Fruit fly (Drosophila melanogaster) whole organism, embryonic: ENCODE results near the gene CG9586.
A peak's percentile ranks its signal among the peaks of the same experiment; 100 is the strongest.

ENCODE experiments used
- ATbp ChIP-seq: fragments of 200-800 bp; sonication (Bioruptor generic); optimal IDR thresholded peaks from 2 replicates; lab custom pipeline; 2017; ENCODE audit warnings: missing biosample characterization, mild to moderate bottlenecking, missing genetic modification characterization, missing genetic modification reagents
- Atf6 ChIP-seq: fragments of 200-800 bp; sonication (Bioruptor generic); IDR thresholded peaks from 2 replicates; pipeline ENCODE4 v1.3.6; 2022; ENCODE audit warnings: missing biosample characterization, missing genetic modification characterization
- BtbVII ChIP-seq: fragments of 200-800 bp; sonication (Bioruptor generic); optimal IDR thresholded peaks from 3 replicates; lab custom pipeline; 2017; ENCODE audit warnings: missing biosample characterization, mild to moderate bottlenecking, missing genetic modification characterization
- CG10959 ChIP-seq: fragments of 200-800 bp; sonication (Bioruptor generic); IDR thresholded peaks from 2 replicates; pipeline ENCODE4 v1.3.6; 2022; ENCODE audit warnings: missing biosample characterization, missing genetic modification characterization
- CG11695 ChIP-seq: fragments of 200-800 bp; sonication (Bioruptor generic); IDR thresholded peaks from 3 replicates; pipeline ENCODE4 v1.3.6; 2022; ENCODE audit warnings: missing biosample characterization, missing genetic modification characterization
- CG11723 ChIP-seq: fragments of 200-800 bp; sonication (Bioruptor generic); optimal IDR thresholded peaks from 2 replicates; lab custom pipeline; 2017; ENCODE audit warnings: missing biosample characterization, mild to moderate bottlenecking, missing genetic modification characterization
- CG12659 ChIP-seq: fragments of 200-800 bp; sonication (Bioruptor generic); optimal IDR thresholded peaks from 3 replicates; lab custom pipeline; 2017; ENCODE audit warnings: mild to moderate bottlenecking, missing biosample characterization, missing genetic modification reagents, missing genetic modification characterization
- CG13287 ChIP-seq: fragments of 200-800 bp; sonication (Bioruptor generic); IDR thresholded peaks from 2 replicates; pipeline ENCODE4 v1.3.6; 2022; ENCODE audit warnings: missing biosample characterization, missing genetic modification characterization; ENCODE audit not compliant: partially characterized antibody
- CG17328 ChIP-seq: fragments of 200-800 bp; sonication (Bioruptor generic); IDR thresholded peaks from 2 replicates; pipeline ENCODE4 v1.3.6; 2022; ENCODE audit warnings: missing biosample characterization, missing genetic modification characterization
- CG17361 ChIP-seq: fragments of 200-800 bp; sonication (Bioruptor generic); IDR thresholded peaks from 3 replicates; pipeline ENCODE4 v1.3.6; 2022; ENCODE audit warnings: missing biosample characterization, missing genetic modification characterization
- CG17385 ChIP-seq: fragments of 200-800 bp; sonication (Bioruptor generic); optimal IDR thresholded peaks from 3 replicates; lab custom pipeline; 2018; ENCODE audit warnings: missing biosample characterization, mild to moderate bottlenecking, missing genetic modification characterization
- CG18764 ChIP-seq: fragments of 200-800 bp; sonication (Bioruptor generic); optimal IDR thresholded peaks from 3 replicates; lab custom pipeline; 2016; ENCODE audit warnings: missing biosample characterization, missing genetic modification characterization
- CG2678 ChIP-seq: fragments of 200-800 bp; sonication (Bioruptor generic); optimal IDR thresholded peaks from 3 replicates; lab custom pipeline; 2019; ENCODE audit warnings: missing biosample characterization, mild to moderate bottlenecking, missing genetic modification characterization, moderate library complexity
- CG30020 ChIP-seq: fragments of 200-800 bp; optimal IDR thresholded peaks from 2 replicates; lab custom pipeline; 2019; ENCODE audit warnings: missing biosample characterization, mild to moderate bottlenecking, missing genetic modification characterization, moderate library complexity
- CG30403 ChIP-seq: fragments of 200-800 bp; sonication (Bioruptor generic); optimal IDR thresholded peaks from 3 replicates; lab custom pipeline; 2016; ENCODE audit warnings: missing biosample characterization, missing genetic modification characterization
- CG3838 ChIP-seq: fragments of 200-800 bp; sonication (Bioruptor generic); optimal IDR thresholded peaks from 3 replicates; lab custom pipeline; 2016; ENCODE audit warnings: missing biosample characterization, missing genetic modification characterization
- CG42726 ChIP-seq: fragments of 200-800 bp; sonication (Bioruptor generic); IDR thresholded peaks from 2 replicates; pipeline ENCODE4 v1.3.6; 2022; ENCODE audit warnings: missing biosample characterization, missing genetic modification characterization; ENCODE audit not compliant: partially characterized antibody
- CG6765 ChIP-seq: fragments of 200-800 bp; sonication (Bioruptor generic); optimal IDR thresholded peaks from 3 replicates; lab custom pipeline; 2017; ENCODE audit warnings: missing biosample characterization, mild to moderate bottlenecking, missing genetic modification characterization
- CG9727 ChIP-seq: fragments of 200-800 bp; sonication (Bioruptor generic); optimal IDR thresholded peaks from 3 replicates; lab custom pipeline; 2017; ENCODE audit warnings: missing biosample characterization, mild to moderate bottlenecking, missing genetic modification characterization
- CG9932 ChIP-seq: fragments of 200-800 bp; sonication (Bioruptor generic); IDR thresholded peaks from 2 replicates; pipeline ENCODE4 v1.3.6; 2022; ENCODE audit warnings: missing biosample characterization, missing genetic modification characterization
- Ets65A ChIP-seq: fragments of 200-800 bp; sonication (Bioruptor generic); peaks from one replicate; lab custom pipeline; 2016; ENCODE audit warnings: missing biosample characterization, missing genetic modification characterization
- Hand ChIP-seq: fragments of 200-800 bp; sonication (Bioruptor generic); optimal IDR thresholded peaks from 2 replicates; lab custom pipeline; 2017; ENCODE audit warnings: mild to moderate bottlenecking, missing biosample characterization, missing genetic modification reagents, missing genetic modification characterization
- HmgZ ChIP-seq: fragments of 200-800 bp; sonication (Bioruptor generic); optimal IDR thresholded peaks from 2 replicates; lab custom pipeline; 2018; ENCODE audit warnings: missing biosample characterization, mild to moderate bottlenecking, missing genetic modification characterization
- Med ChIP-seq: fragments of 200-800 bp; sonication (Bioruptor generic); peaks from one replicate; lab custom pipeline; 2016; ENCODE audit warnings: missing biosample characterization, missing genetic modification characterization, mild to moderate bottlenecking, inconsistent platforms, moderate library complexity
- NC2β ChIP-seq: fragments of 200-800 bp; sonication (Bioruptor generic); optimal IDR thresholded peaks from 2 replicates; lab custom pipeline; 2016; ENCODE audit warnings: missing biosample characterization, missing genetic modification characterization
- NFAT ChIP-seq: fragments of 200-800 bp; sonication (Bioruptor generic); IDR thresholded peaks from 2 replicates; pipeline ENCODE4 v1.3.6; 2022; ENCODE audit warnings: missing biosample characterization, missing genetic modification characterization
- Oli ChIP-seq: fragments of 200-800 bp; sonication (Bioruptor generic); optimal IDR thresholded peaks from 2 replicates; lab custom pipeline; 2018; ENCODE audit warnings: missing biosample characterization, mild to moderate bottlenecking, missing genetic modification characterization, moderate library complexity
- Vsx1 ChIP-seq: fragments of 200-800 bp; sonication (Bioruptor generic); optimal IDR thresholded peaks from 2 replicates; lab custom pipeline; 2017; ENCODE audit warnings: missing biosample characterization, mild to moderate bottlenecking, missing genetic modification characterization, missing genetic modification reagents
- Xrp1 ChIP-seq: fragments of 200-800 bp; sonication (Bioruptor generic); IDR thresholded peaks from 2 replicates; pipeline ENCODE4 v1.3.6; 2022; ENCODE audit warnings: missing biosample characterization, missing genetic modification characterization
- ara ChIP-seq: fragments of 200-800 bp; sonication (Bioruptor generic); IDR thresholded peaks from 2 replicates; pipeline ENCODE4 v1.3.6; 2022; ENCODE audit warnings: missing biosample characterization, missing genetic modification characterization
- bigmax ChIP-seq: fragments of 200-800 bp; sonication (Bioruptor generic); optimal IDR thresholded peaks from 2 replicates; lab custom pipeline; 2018; ENCODE audit warnings: missing biosample characterization, mild to moderate bottlenecking, missing genetic modification characterization
- btn ChIP-seq: fragments of 200-800 bp; sonication (Bioruptor generic); optimal IDR thresholded peaks from 2 replicates; lab custom pipeline; 2016; ENCODE audit warnings: missing biosample characterization, missing genetic modification characterization
- corto ChIP-seq: fragments of 200-800 bp; sonication (Bioruptor generic); optimal IDR thresholded peaks from 2 replicates; lab custom pipeline; 2016; ENCODE audit warnings: missing biosample characterization, mild to moderate bottlenecking, missing genetic modification characterization, moderate library complexity
- dysf ChIP-seq: fragments of 200-800 bp; sonication (Bioruptor generic); IDR thresholded peaks from 3 replicates; pipeline ENCODE4 v1.3.6; 2022; ENCODE audit warnings: missing biosample characterization, missing genetic modification characterization
- en ChIP-seq: fragments of 200-800 bp; sonication (Bioruptor generic); optimal IDR thresholded peaks from 2 replicates; lab custom pipeline; 2016; ENCODE audit warnings: missing biosample characterization, missing genetic modification characterization
- fd64A ChIP-seq: fragments of 200-800 bp; sonication (Bioruptor generic); optimal IDR thresholded peaks from 3 replicates; lab custom pipeline; 2018; ENCODE audit warnings: missing biosample characterization, mild to moderate bottlenecking, missing genetic modification characterization
- gfzf ChIP-seq: fragments of 200-800 bp; sonication (Bioruptor generic); optimal IDR thresholded peaks from 2 replicates; lab custom pipeline; 2016; ENCODE audit warnings: missing biosample characterization, mild to moderate bottlenecking, missing genetic modification characterization, moderate library complexity
- hkb ChIP-seq, 2 experiments: fragments of 200-800 bp in 1 of 2; fragments of >200 bp in 1 of 2; sonication (Bioruptor generic) in 1 of 2; IDR thresholded peaks in 1 of 2; optimal IDR thresholded peaks in 1 of 2; 2 replicates each; pipeline versions ENCODE4 v1.3.6 to Lab custom; 2017 to 2022; ENCODE audit warnings: missing biosample characterization in 1 of 2, missing genetic modification characterization in 1 of 2
- lmd ChIP-seq: fragments of 200-800 bp; sonication (Bioruptor generic); IDR thresholded peaks from 2 replicates; pipeline ENCODE4 v1.3.6; 2022; ENCODE audit warnings: missing biosample characterization, missing genetic modification characterization
- lov ChIP-seq, 2 experiments: fragments of 200-800 bp in 1 of 2; fragments of >200 bp in 1 of 2; sonication (Bioruptor generic) in 1 of 2; IDR thresholded peaks in 1 of 2; optimal IDR thresholded peaks in 1 of 2; 2 replicates in 1 of 2; 3 replicates in 1 of 2; pipeline versions ENCODE4 v1.3.6 to Lab custom; 2017 to 2022; ENCODE audit warnings: missing biosample characterization in 1 of 2, missing genetic modification characterization in 1 of 2
- onecut ChIP-seq: fragments of 200-800 bp; sonication (Bioruptor generic); IDR thresholded peaks from 2 replicates; pipeline ENCODE4 v1.3.6; 2022; ENCODE audit warnings: missing biosample characterization, missing genetic modification characterization
- p53 ChIP-seq: fragments of 200-800 bp; sonication (Bioruptor generic); optimal IDR thresholded peaks from 2 replicates; lab custom pipeline; 2016; ENCODE audit warnings: missing biosample characterization, missing genetic modification characterization
- salm ChIP-seq: fragments of 200-800 bp; sonication (Bioruptor generic); optimal IDR thresholded peaks from 2 replicates; lab custom pipeline; 2018; ENCODE audit warnings: missing biosample characterization, mild to moderate bottlenecking, missing genetic modification characterization
- sc ChIP-seq, 3 experiments: fragments of >200 bp in 2 of 3; fragments of 200-800 bp in 1 of 3; sonication (Bioruptor generic) in 1 of 3; optimal IDR thresholded peaks; 2 replicates in 2 of 3; 3 replicates in 1 of 3; lab custom pipeline; 2017; ENCODE audit warnings: mild to moderate bottlenecking in 1 of 3, missing biosample characterization in 1 of 3, missing genetic modification characterization in 1 of 3, missing genetic modification reagents in 1 of 3
- slbo ChIP-seq: fragments of 200-800 bp; sonication (Bioruptor generic); IDR thresholded peaks from 2 replicates; pipeline ENCODE4 v1.3.6; 2022; ENCODE audit warnings: missing biosample characterization, missing genetic modification characterization
- slou ChIP-seq: fragments of 200-800 bp; sonication (Bioruptor generic); optimal IDR thresholded peaks from 3 replicates; lab custom pipeline; 2016; ENCODE audit warnings: missing biosample characterization, missing genetic modification characterization
- so ChIP-seq: fragments of 200-800 bp; sonication (Bioruptor generic); IDR thresholded peaks from 3 replicates; pipeline ENCODE4 v1.3.6; 2022; ENCODE audit warnings: missing biosample characterization, missing genetic modification characterization
- sqz ChIP-seq: fragments of 200-800 bp; sonication (Bioruptor generic); optimal IDR thresholded peaks from 3 replicates; lab custom pipeline; 2018; ENCODE audit warnings: missing biosample characterization, mild to moderate bottlenecking, missing genetic modification characterization
- sug ChIP-seq: fragments of 200-800 bp; optimal IDR thresholded peaks from 2 replicates; lab custom pipeline; 2019; ENCODE audit warnings: missing biosample characterization, mild to moderate bottlenecking, missing genetic modification characterization, moderate library complexity
- tio ChIP-seq: fragments of 200-800 bp; sonication (Bioruptor generic); optimal IDR thresholded peaks from 2 replicates; lab custom pipeline; 2017; ENCODE audit warnings: missing biosample characterization, missing genetic modification characterization, inconsistent platforms
- wdn ChIP-seq: fragments of 200-800 bp; sonication (Bioruptor generic); IDR thresholded peaks from 2 replicates; pipeline ENCODE4 v1.3.6; 2022; ENCODE audit warnings: missing biosample characterization, missing genetic modification characterization

The CG9586 gene

dm6 chr2L:9187524-9187923, 21.2 kb upstream of the CG9586 start (continued):
- TF ChIP-seq Hand (GFP tag; lab: Kevin White, UChicago) (no peak), fd64A (no peak), Vsx1 (GFP tag; lab: Kevin White, UChicago) (no peak), CG11723 (GFP tag; lab: Kevin White, UChicago) (no peak), CG3838 (GFP tag; lab: Kevin White, UChicago) (no peak), lmd (GFP tag; lab: Robert Waterston, UW) (no peak), onecut (GFP tag; lab: Robert Waterston, UW) (no peak), CG17385 (GFP tag; lab: Kevin White, UChicago) (peak; percentile 3), CG2678 (tag; lab: Kevin White, UChicago) (no peak), CG13287 (GFP tag; lab: Robert Waterston, UW) (no peak), hkb (optimal IDR thresholded peaks at IDR 0.05; lab: Kevin White, UChicago) (no peak), hkb (GFP tag; IDR thresholded peaks at IDR 0.05; lab: Robert Waterston, UW) (no peak), gfzf (GFP tag; lab: Kevin White, UChicago) (no peak), slou (GFP tag; lab: Kevin White, UChicago) (no peak), NC2β (no peak), bigmax (no peak), Xrp1 (no peak), wdn (GFP tag; lab: Robert Waterston, UW) (no peak), CG9727 (GFP tag; lab: Kevin White, UChicago) (no peak), CG9932 (GFP tag; lab: Robert Waterston, UW) (no peak), corto (GFP tag; lab: Kevin White, UChicago) (no peak), sug (no peak), CG42726 (no peak), NFAT (no peak), slbo (no peak), HmgZ (tag; lab: Kevin White, UChicago) (no peak), Oli (tag; lab: Kevin White, UChicago) (no peak), CG18764 (GFP tag; lab: Kevin White, UChicago) (no peak), CG6765 (GFP tag; lab: Kevin White, UChicago) (no peak), CG17328 (no peak), CG30020 (tag; lab: Kevin White, UChicago) (no peak), ATbp (no peak), CG10959 (GFP tag; lab: Robert Waterston, UW) (no peak), en (no peak), CG30403 (GFP tag; lab: Kevin White, UChicago) (no peak), btn (GFP tag; lab: Kevin White, UChicago) (no peak), CG17361 (GFP tag; lab: Robert Waterston, UW) (no peak), Atf6 (GFP tag; lab: Robert Waterston, UW) (0 out of 2 replicates have a peak, but pooled peaks have one; percentile 14), p53 (GFP tag; lab: Kevin White, UChicago) (no peak), sqz (no peak), Ets65A (GFP tag; lab: Kevin White, UChicago) (no peak), salm (tag; lab: Kevin White, UChicago) (no peak), sc (optimal IDR thresholded peaks at IDR 0.05; lab: Kevin White, UChicago) (no peak), sc (GFP tag; optimal IDR thresholded peaks at IDR 0.05; lab: Kevin White, UChicago) (no peak), ara (GFP tag; lab: Robert Waterston, UW) (no peak), dysf (GFP tag; lab: Robert Waterston, UW) (no peak), BtbVII (GFP tag; lab: Kevin White, UChicago) (peak; percentile 12), Med (GFP tag; lab: Kevin White, UChicago) (peak; percentile 21), CG11695 (0 out of 3 replicates have a peak, but pooled peaks have one; percentile 38), tio (GFP tag; lab: Kevin White, UChicago) (no peak), so (GFP tag; lab: Robert Waterston, UW) (0 out of 3 replicates have a peak, but pooled peaks have one; percentile 14), lov (optimal IDR thresholded peaks at IDR 0.05; lab: Kevin White, UChicago) (no peak), lov (GFP tag; IDR thresholded peaks at IDR 0.05; lab: Robert Waterston, UW) (no peak), CG12659 (GFP tag; lab: Kevin White, UChicago) (no peak)
